Fruit fly (Drosophila melanogaster) whole organism, embryonic: ENCODE measurements around the gene da.

Source experiments
- Blimp-1 ChIP-seq: fragments of 200-800 bp; sonication (Bioruptor generic); optimal IDR thresholded peaks from 3 replicates; lab custom pipeline; 2018; ENCODE audit warnings: missing biosample characterization, missing genetic modification characterization, mild to moderate bottlenecking, moderate library complexity, missing genetic modification reagents
- CG11247 ChIP-seq: fragments of 200-800 bp; sonication (Bioruptor generic); IDR thresholded peaks from 2 replicates; pipeline ENCODE4 v1.3.6; 2022; ENCODE audit warnings: missing biosample characterization, missing genetic modification characterization
- CG11695 ChIP-seq: fragments of 200-800 bp; sonication (Bioruptor generic); IDR thresholded peaks from 3 replicates; pipeline ENCODE4 v1.3.6; 2022; ENCODE audit warnings: missing biosample characterization, missing genetic modification characterization
- CG12071 ChIP-seq: fragments of 200-800 bp; sonication (Bioruptor generic); optimal IDR thresholded peaks from 3 replicates; lab custom pipeline; 2018; ENCODE audit warnings: missing biosample characterization, mild to moderate bottlenecking, missing genetic modification characterization
- CG12104 ChIP-seq: fragments of 200-800 bp; sonication (Bioruptor generic); optimal IDR thresholded peaks from 3 replicates; lab custom pipeline; 2016; ENCODE audit warnings: missing biosample characterization, missing genetic modification characterization
- CG12391 ChIP-seq: fragments of 200-800 bp; sonication (Bioruptor generic); optimal IDR thresholded peaks from 3 replicates; lab custom pipeline; 2018; ENCODE audit warnings: missing biosample characterization, mild to moderate bottlenecking, missing genetic modification characterization, moderate library complexity
- CG13296 ChIP-seq: fragments of 200-800 bp; sonication (Bioruptor generic); optimal IDR thresholded peaks from 3 replicates; lab custom pipeline; 2018; ENCODE audit warnings: missing biosample characterization, mild to moderate bottlenecking, missing genetic modification characterization
- CG15073 ChIP-seq: fragments of 200-800 bp; sonication (Bioruptor generic); optimal IDR thresholded peaks from 2 replicates; lab custom pipeline; 2016; ENCODE audit warnings: missing biosample characterization, missing genetic modification characterization
- CG15601 ChIP-seq: fragments of 200-800 bp; sonication (Bioruptor generic); optimal IDR thresholded peaks from 3 replicates; lab custom pipeline; 2019; ENCODE audit warnings: missing biosample characterization, mild to moderate bottlenecking, missing genetic modification characterization, moderate library complexity
- CG1603 ChIP-seq: fragments of 200-800 bp; sonication (Bioruptor generic); optimal IDR thresholded peaks from 2 replicates; lab custom pipeline; 2019; ENCODE audit warnings: missing biosample characterization, mild to moderate bottlenecking, missing genetic modification characterization, moderate library complexity
- CG16863 ChIP-seq: fragments of 200-800 bp; sonication (Bioruptor generic); optimal IDR thresholded peaks from 3 replicates; lab custom pipeline; 2016; ENCODE audit warnings: missing biosample characterization, missing genetic modification characterization
- CG17328 ChIP-seq: fragments of 200-800 bp; sonication (Bioruptor generic); IDR thresholded peaks from 2 replicates; pipeline ENCODE4 v1.3.6; 2022; ENCODE audit warnings: missing biosample characterization, missing genetic modification characterization
- CG2116 ChIP-seq: fragments of 200-800 bp; sonication (Bioruptor generic); optimal IDR thresholded peaks from 3 replicates; lab custom pipeline; 2018; ENCODE audit warnings: missing biosample characterization, mild to moderate bottlenecking, missing genetic modification characterization
- CG2678 ChIP-seq: fragments of 200-800 bp; sonication (Bioruptor generic); optimal IDR thresholded peaks from 3 replicates; lab custom pipeline; 2019; ENCODE audit warnings: missing biosample characterization, mild to moderate bottlenecking, missing genetic modification characterization, moderate library complexity
- CG33557 ChIP-seq: fragments of 200-800 bp; sonication (Bioruptor generic); optimal IDR thresholded peaks from 2 replicates; lab custom pipeline; 2019; ENCODE audit warnings: missing biosample characterization, mild to moderate bottlenecking, missing genetic modification characterization, moderate library complexity
- CG3838 ChIP-seq: fragments of 200-800 bp; sonication (Bioruptor generic); optimal IDR thresholded peaks from 3 replicates; lab custom pipeline; 2016; ENCODE audit warnings: missing biosample characterization, missing genetic modification characterization
- CG3847 ChIP-seq: fragments of 200-800 bp; sonication (Bioruptor generic); IDR thresholded peaks from 2 replicates; pipeline ENCODE4 v1.3.6; 2022; ENCODE audit warnings: missing biosample characterization, missing genetic modification characterization
- CG6765 ChIP-seq: fragments of 200-800 bp; sonication (Bioruptor generic); optimal IDR thresholded peaks from 3 replicates; lab custom pipeline; 2017; ENCODE audit warnings: missing biosample characterization, mild to moderate bottlenecking, missing genetic modification characterization
- CG7372 ChIP-seq: fragments of 200-800 bp; sonication (Bioruptor generic); IDR thresholded peaks from 2 replicates; pipeline ENCODE4 v1.3.6; 2022; ENCODE audit warnings: missing biosample characterization, missing genetic modification characterization
- CG8924 ChIP-seq: fragments of 200-800 bp; optimal IDR thresholded peaks from 3 replicates; lab custom pipeline; 2019; ENCODE audit warnings: missing biosample characterization, mild to moderate bottlenecking, missing genetic modification characterization, moderate library complexity
- CG9876 ChIP-seq: fragments of 200-800 bp; sonication (Bioruptor generic); optimal IDR thresholded peaks from 2 replicates; lab custom pipeline; 2016; ENCODE audit warnings: missing biosample characterization, missing genetic modification characterization
- Camta ChIP-seq: fragments of 200-800 bp; sonication (Bioruptor generic); optimal IDR thresholded peaks from 2 replicates; lab custom pipeline; 2016; ENCODE audit warnings: missing biosample characterization, missing genetic modification characterization
- Chrac-16 ChIP-seq: fragments of 200-800 bp; sonication (Bioruptor generic); optimal IDR thresholded peaks from 3 replicates; lab custom pipeline; 2016; ENCODE audit warnings: missing biosample characterization, missing genetic modification characterization
- Dbx ChIP-seq: fragments of 200-800 bp; sonication (Bioruptor generic); IDR thresholded peaks from 3 replicates; pipeline ENCODE4 v1.3.6; 2022; ENCODE audit warnings: missing biosample characterization, missing genetic modification characterization
- Dfd ChIP-seq, 2 experiments: fragments of >200 bp; optimal IDR thresholded peaks; 2 replicates each; lab custom pipeline; 2017; ENCODE audit warnings: missing biosample characterization in 2 of 2, missing genetic modification characterization in 2 of 2
- Doc3 ChIP-seq: fragments of 200-800 bp; sonication (Bioruptor generic); IDR thresholded peaks from 3 replicates; pipeline ENCODE4 v1.3.6; 2022; ENCODE audit warnings: missing biosample characterization, missing genetic modification characterization; ENCODE audit not compliant: partially characterized antibody
- Gsc ChIP-seq: fragments of 200-800 bp; sonication (Bioruptor generic); IDR thresholded peaks from 2 replicates; pipeline ENCODE4 v1.3.6; 2022; ENCODE audit warnings: missing biosample characterization, missing genetic modification characterization
- Hr3 ChIP-seq: fragments of 200-800 bp; sonication (Bioruptor generic); optimal IDR thresholded peaks from 3 replicates; lab custom pipeline; 2016; ENCODE audit warnings: missing biosample characterization, missing genetic modification characterization
- Med ChIP-seq: fragments of 200-800 bp; sonication (Bioruptor generic); peaks from one replicate; lab custom pipeline; 2016; ENCODE audit warnings: missing biosample characterization, missing genetic modification characterization, mild to moderate bottlenecking, inconsistent platforms, moderate library complexity
- Rx ChIP-seq: fragments of 200-800 bp; sonication (Bioruptor generic); IDR thresholded peaks from 2 replicates; pipeline ENCODE4 v1.3.6; 2022; ENCODE audit warnings: missing biosample characterization, missing genetic modification characterization
- ap ChIP-seq: fragments of 200-800 bp; sonication (Bioruptor generic); IDR thresholded peaks from 2 replicates; pipeline ENCODE4 v1.3.6; 2022; ENCODE audit warnings: missing biosample characterization, missing genetic modification characterization
- az2 ChIP-seq: fragments of 200-800 bp; sonication (Bioruptor generic); optimal IDR thresholded peaks from 3 replicates; lab custom pipeline; 2016; ENCODE audit warnings: missing biosample characterization, missing genetic modification characterization
- bigmax ChIP-seq: fragments of 200-800 bp; sonication (Bioruptor generic); optimal IDR thresholded peaks from 2 replicates; lab custom pipeline; 2018; ENCODE audit warnings: missing biosample characterization, mild to moderate bottlenecking, missing genetic modification characterization
- cato ChIP-seq: fragments of 200-800 bp; sonication (Bioruptor generic); optimal IDR thresholded peaks from 2 replicates; lab custom pipeline; 2016; ENCODE audit warnings: missing biosample characterization, missing genetic modification characterization, borderline replicate concordance
- chif ChIP-seq, 2 experiments: fragments of 200-800 bp; sonication (Bioruptor generic); optimal IDR thresholded peaks; 3 replicates each; lab custom pipeline; 2016; ENCODE audit warnings: missing biosample characterization in 2 of 2, missing genetic modification characterization in 2 of 2
- eyg ChIP-seq: fragments of 200-800 bp; sonication (Bioruptor generic); optimal IDR thresholded peaks from 3 replicates; lab custom pipeline; 2016; ENCODE audit warnings: missing biosample characterization, missing genetic modification characterization
- gcm ChIP-seq: fragments of 200-800 bp; sonication (Bioruptor generic); optimal IDR thresholded peaks from 2 replicates; lab custom pipeline; 2019; ENCODE audit warnings: missing biosample characterization, mild to moderate bottlenecking, missing genetic modification characterization, moderate library complexity
- gem ChIP-seq: fragments of 200-800 bp; sonication (Bioruptor generic); optimal IDR thresholded peaks from 2 replicates; lab custom pipeline; 2019; ENCODE audit warnings: missing biosample characterization, mild to moderate bottlenecking, missing genetic modification characterization, moderate library complexity
- hbn ChIP-seq: fragments of 200-800 bp; sonication (Bioruptor generic); IDR thresholded peaks from 2 replicates; pipeline ENCODE4 v1.3.6; 2022; ENCODE audit warnings: missing biosample characterization, missing genetic modification characterization; ENCODE audit not compliant: partially characterized antibody
- ind ChIP-seq: fragments of 200-800 bp; sonication (Bioruptor generic); optimal IDR thresholded peaks from 3 replicates; lab custom pipeline; 2016; ENCODE audit warnings: missing biosample characterization, missing genetic modification characterization
- jumu ChIP-seq: fragments of 200-800 bp; sonication (Bioruptor generic); optimal IDR thresholded peaks from 3 replicates; lab custom pipeline; 2016; ENCODE audit warnings: missing biosample characterization, missing genetic modification characterization
- klu ChIP-seq: fragments of 200-800 bp; sonication (Bioruptor generic); IDR thresholded peaks from 2 replicates; pipeline ENCODE4 v1.3.6; 2022; ENCODE audit warnings: missing biosample characterization, missing genetic modification characterization
- lmd ChIP-seq: fragments of 200-800 bp; sonication (Bioruptor generic); IDR thresholded peaks from 2 replicates; pipeline ENCODE4 v1.3.6; 2022; ENCODE audit warnings: missing biosample characterization, missing genetic modification characterization
- nau ChIP-seq: fragments of 200-800 bp; sonication (Bioruptor generic); optimal IDR thresholded peaks from 3 replicates; lab custom pipeline; 2017; ENCODE audit warnings: missing biosample characterization, mild to moderate bottlenecking, missing genetic modification characterization, missing genetic modification reagents
- odd ChIP-seq: fragments of 200-800 bp; sonication (Bioruptor generic); optimal IDR thresholded peaks from 2 replicates; lab custom pipeline; 2017; ENCODE audit warnings: missing biosample characterization, mild to moderate bottlenecking, missing genetic modification characterization
- p53 ChIP-seq: fragments of 200-800 bp; sonication (Bioruptor generic); optimal IDR thresholded peaks from 2 replicates; lab custom pipeline; 2016; ENCODE audit warnings: missing biosample characterization, missing genetic modification characterization
- ro ChIP-seq: fragments of 200-800 bp; sonication (Bioruptor generic); IDR thresholded peaks from 2 replicates; pipeline ENCODE4 v1.3.6; 2022; ENCODE audit warnings: missing biosample characterization, missing genetic modification characterization
- row ChIP-seq: fragments of 200-800 bp; sonication (Bioruptor generic); IDR thresholded peaks from 3 replicates; pipeline ENCODE4 v1.3.6; 2022; ENCODE audit warnings: missing biosample characterization, missing genetic modification characterization
- shn ChIP-seq: fragments of 200-800 bp; sonication (Bioruptor generic); optimal IDR thresholded peaks from 3 replicates; lab custom pipeline; 2016; ENCODE audit warnings: missing biosample characterization, missing genetic modification characterization
- wdn ChIP-seq: fragments of 200-800 bp; sonication (Bioruptor generic); IDR thresholded peaks from 2 replicates; pipeline ENCODE4 v1.3.6; 2022; ENCODE audit warnings: missing biosample characterization, missing genetic modification characterization
- zfh2 ChIP-seq: fragments of 200-800 bp; sonication (Bioruptor generic); optimal IDR thresholded peaks from 2 replicates; lab custom pipeline; 2016; ENCODE audit warnings: missing biosample characterization, missing genetic modification characterization

The da gene

dm6 chr2L:10426534-10427048, 38.7 kb downstream of the da start, which contains the start of the genes SmB and KdelR (continued):
- no peak for TF ChIP-seq shn
- TF ChIP-seq cato (GFP tag; lab: Kevin White, UChicago), result no peak
- TF ChIP-seq CG7372 (GFP tag; lab: Robert Waterston, UW), result no peak
- no peak for TF ChIP-seq Rx (GFP tag; lab: Robert Waterston, UW)
- no peak for TF ChIP-seq CG12071
- no peak for TF ChIP-seq Blimp-1
- no peak for TF ChIP-seq Camta
- TF ChIP-seq CG12104 (GFP tag; lab: Kevin White, UChicago), result no peak
- no peak; the same call in none of the 3 replicates for TF ChIP-seq row (GFP tag; lab: Robert Waterston, UW)
- no peak for TF ChIP-seq CG2678 (tag; lab: Kevin White, UChicago)
- TF ChIP-seq Gsc, result no peak
- TF ChIP-seq p53 (GFP tag; lab: Kevin White, UChicago), result no peak
- peak; percentile 17 for TF ChIP-seq CG13296 (GFP tag; lab: Kevin White, UChicago)
- no peak for TF ChIP-seq Dbx (GFP tag; lab: Robert Waterston, UW)
- peak; percentile 53 for TF ChIP-seq CG15601 (tag; lab: Kevin White, UChicago)
- no peak for TF ChIP-seq CG6765
- TF ChIP-seq az2 (GFP tag; lab: Kevin White, UChicago), result no peak
- TF ChIP-seq klu, result no peak
- TF ChIP-seq wdn (GFP tag; lab: Robert Waterston, UW), result no peak
- TF ChIP-seq CG3847, result no peak
- TF ChIP-seq CG16863 (GFP tag; lab: Kevin White, UChicago), result no peak
- no peak for TF ChIP-seq CG11247
- TF ChIP-seq nau (GFP tag; lab: Kevin White, UChicago), result no peak

- peak; percentile 74 for TF ChIP-seq gem (tag; lab: Kevin White, UChicago)
- peak; percentile 66; the same call in 2 of the 3 replicates for TF ChIP-seq CG11695 (GFP tag; lab: Robert Waterston, UW)
- TF ChIP-seq ap (GFP tag; lab: Robert Waterston, UW), result no peak
- no peak for TF ChIP-seq chif (GFP tag; optimal IDR thresholded peaks at IDR 0.05; lab: Kevin White, UChicago)
- peak; percentile 13 for TF ChIP-seq jumu (GFP tag; lab: Kevin White, UChicago)
- no peak for TF ChIP-seq CG3838
- TF ChIP-seq CG9876 (GFP tag; lab: Kevin White, UChicago), result no peak
- TF ChIP-seq CG33557 (GFP tag; lab: Kevin White, UChicago), result no peak
- TF ChIP-seq eyg (GFP tag; lab: Kevin White, UChicago), result no peak
- TF ChIP-seq Chrac-16, result peak; percentile 19
- no peak for TF ChIP-seq bigmax (GFP tag; lab: Kevin White, UChicago)
- peak; percentile 9 for TF ChIP-seq Hr3 (GFP tag; lab: Kevin White, UChicago)
- no peak for TF ChIP-seq ro
- TF ChIP-seq odd, result no peak
- TF ChIP-seq gcm (GFP tag; lab: Kevin White, UChicago), result peak; percentile 42
- TF ChIP-seq CG15073 (GFP tag; lab: Kevin White, UChicago), result no peak
- no peak for TF ChIP-seq shn
- TF ChIP-seq az2 (GFP tag; lab: Kevin White, UChicago), result peak; percentile 68
- peak; percentile 23 for TF ChIP-seq CG2116 (GFP tag; lab: Kevin White, UChicago)
- peak; percentile 14; the same call in 1 of the 2 replicates for TF ChIP-seq lmd (GFP tag; lab: Robert Waterston, UW)
- peak; percentile 67 for TF ChIP-seq CG12391 (tag; lab: Kevin White, UChicago)
- peak; percentile 67 for TF ChIP-seq CG2678 (tag; lab: Kevin White, UChicago)
- TF ChIP-seq CG1603 (tag; lab: Kevin White, UChicago), result peak; percentile 28
- peak; percentile 33 for TF ChIP-seq ind
- TF ChIP-seq hbn (GFP tag; lab: Robert Waterston, UW), result no peak
- TF ChIP-seq Doc3 (GFP tag; lab: Robert Waterston, UW), result no peak
- TF ChIP-seq zfh2, result no peak
- TF ChIP-seq CG17328 (GFP tag; lab: Robert Waterston, UW), result peak; percentile 68
- TF ChIP-seq CG8924, result peak; percentile 53
- TF ChIP-seq Dfd (GFP tag; optimal IDR thresholded peaks at IDR 0.05; lab: Kevin White, UChicago), result no peak
- TF ChIP-seq Med, result peak; percentile 65
These were observed 40.6 kb downstream of the da start, which contains the start of gene CG5188 for dm6 chr2L:10428528-10428927. CG5188 (plus strand) TSS chr2L:10428829.
